Worm (Caenorhabditis elegans) whole organism, L2 larva: ENCODE measurements around the gene T16D1.1.

ENCODE experiments used
- C34F6.9 ChIP-seq: fragments of 150-350 bp; optimal IDR thresholded peaks from 2 replicates; lab custom pipeline; 2014; ENCODE audit warnings: missing biosample characterization, missing genetic modification characterization
- F13H6.1 ChIP-seq: sonication (generic microtip); optimal IDR thresholded peaks from 2 replicates; lab custom pipeline; 2016; ENCODE audit warnings: missing genetic modification characterization, missing compliant biosample characterization
- R02D3.7 ChIP-seq: fragments of 150-350 bp; optimal IDR thresholded peaks from 2 replicates; lab custom pipeline; 2014; ENCODE audit warnings: missing biosample characterization, missing genetic modification characterization
- Y55F3AM.14 ChIP-seq: fragments of 200-800 bp; sonication (Bioruptor generic); optimal IDR thresholded peaks from 2 replicates; lab custom pipeline; 2018; ENCODE audit warnings: mild to moderate bottlenecking, missing genetic modification characterization, missing compliant biosample characterization
- aly-2 ChIP-seq: fragments of 150-350 bp; optimal IDR thresholded peaks from 2 replicates; lab custom pipeline; 2014; ENCODE audit warnings: missing biosample characterization, missing genetic modification characterization
- ama-1 ChIP-seq: fragments of 150-350 bp; optimal IDR thresholded peaks from 2 replicates; lab custom pipeline; 2018; ENCODE audit warnings: inconsistent platforms
- blmp-1 ChIP-seq: sonication (generic microtip); optimal IDR thresholded peaks from 2 replicates; lab custom pipeline; 2017; ENCODE audit warnings: missing genetic modification characterization, mild to moderate bottlenecking, missing compliant biosample characterization, antibody characterized with exemption, moderate library complexity; ENCODE audit not compliant: insufficient read depth
- ceh-16 ChIP-seq: fragments of 150-350 bp; optimal IDR thresholded peaks from 2 replicates; lab custom pipeline; 2014; ENCODE audit warnings: missing biosample characterization, missing genetic modification characterization
- crh-2 ChIP-seq: sonication (generic microtip); optimal IDR thresholded peaks from 2 replicates; lab custom pipeline; 2017; ENCODE audit warnings: missing biosample characterization, missing genetic modification characterization
- dmd-4 ChIP-seq: sonication (generic microtip); optimal IDR thresholded peaks from 2 replicates; lab custom pipeline; 2017; ENCODE audit warnings: missing biosample characterization, missing genetic modification characterization
- egl-27 ChIP-seq: sonication (generic microtip); optimal IDR thresholded peaks from 3 replicates; lab custom pipeline; 2017; ENCODE audit warnings: missing biosample characterization, missing genetic modification reagents, missing genetic modification characterization
- fos-1 ChIP-seq: fragments of 150-350 bp; optimal IDR thresholded peaks from 2 replicates; lab custom pipeline; 2014; ENCODE audit warnings: missing biosample characterization, missing genetic modification characterization
- gmeb-1 ChIP-seq: fragments of 150-350 bp; optimal IDR thresholded peaks from 2 replicates; lab custom pipeline; 2014; ENCODE audit warnings: missing biosample characterization, missing genetic modification characterization
- lin-11 ChIP-seq: fragments of 150-350 bp; sonication (generic microtip); optimal IDR thresholded peaks from 2 replicates; lab custom pipeline; 2014; ENCODE audit warnings: missing biosample characterization, missing genetic modification characterization, inconsistent platforms, mixed read lengths
- lin-13 ChIP-seq: fragments of 150-350 bp; optimal IDR thresholded peaks from 2 replicates; lab custom pipeline; 2014; ENCODE audit warnings: missing biosample characterization, missing genetic modification reagents, missing genetic modification characterization
- lin-39 ChIP-seq: fragments of 150-350 bp; optimal IDR thresholded peaks from 2 replicates; lab custom pipeline; 2014; ENCODE audit warnings: missing biosample characterization, missing genetic modification reagents, missing genetic modification characterization
- lsy-2 ChIP-seq, 2 experiments: fragments of 150-350 bp in 1 of 2; sonication (generic microtip) in 1 of 2; optimal IDR thresholded peaks; 2 replicates each; lab custom pipeline; 2014 to 2017; ENCODE audit warnings: missing biosample characterization in 2 of 2, missing genetic modification characterization in 2 of 2
- mab-5 ChIP-seq: fragments of 150-350 bp; optimal IDR thresholded peaks from 2 replicates; lab custom pipeline; 2014; ENCODE audit warnings: missing biosample characterization, missing genetic modification characterization
- mbf-1 ChIP-seq: sonication (generic microtip); optimal IDR thresholded peaks from 2 replicates; lab custom pipeline; 2017; ENCODE audit warnings: missing biosample characterization, missing genetic modification characterization
- nhr-10 ChIP-seq: sonication (generic microtip); optimal IDR thresholded peaks from 2 replicates; lab custom pipeline; 2017; ENCODE audit warnings: missing biosample characterization, missing genetic modification characterization
- nhr-12 ChIP-seq: fragments of 150-350 bp; optimal IDR thresholded peaks from 2 replicates; lab custom pipeline; 2014; ENCODE audit warnings: missing biosample characterization, missing genetic modification characterization
- nhr-129 ChIP-seq: fragments of 150-350 bp; optimal IDR thresholded peaks from 2 replicates; lab custom pipeline; 2014; ENCODE audit warnings: missing biosample characterization, missing genetic modification characterization
- nhr-21 ChIP-seq: fragments of 150-350 bp; optimal IDR thresholded peaks from 2 replicates; lab custom pipeline; 2014; ENCODE audit warnings: missing biosample characterization, missing genetic modification characterization
- nhr-23 ChIP-seq: fragments of 150-350 bp; optimal IDR thresholded peaks from 2 replicates; lab custom pipeline; 2014; ENCODE audit warnings: missing biosample characterization, missing genetic modification reagents, missing genetic modification characterization
- nhr-237 ChIP-seq: fragments of 150-350 bp; optimal IDR thresholded peaks from 2 replicates; lab custom pipeline; 2014; ENCODE audit warnings: missing biosample characterization, missing genetic modification characterization
- nhr-6 ChIP-seq: fragments of 150-350 bp; optimal IDR thresholded peaks from 2 replicates; lab custom pipeline; 2014; ENCODE audit warnings: missing biosample characterization, missing genetic modification characterization
- nhr-77 ChIP-seq: fragments of 150-350 bp; optimal IDR thresholded peaks from 2 replicates; lab custom pipeline; 2014; ENCODE audit warnings: missing biosample characterization, missing genetic modification characterization
- skn-1 ChIP-seq: sonication (generic microtip); optimal IDR thresholded peaks from 2 replicates; lab custom pipeline; 2017; ENCODE audit warnings: missing biosample characterization, missing genetic modification characterization
- sma-9 ChIP-seq, 2 experiments: fragments of 150-350 bp in 1 of 2; sonication (generic microtip) in 1 of 2; optimal IDR thresholded peaks; 2 replicates each; lab custom pipeline; 2014 to 2016; ENCODE audit warnings: missing genetic modification characterization in 2 of 2, mild to moderate bottlenecking in 1 of 2, missing biosample characterization in 1 of 2, missing compliant biosample characterization in 1 of 2, missing genetic modification reagents in 1 of 2, moderate library complexity in 1 of 2
- snpc-4 ChIP-seq: fragments of 150-350 bp; optimal IDR thresholded peaks from 2 replicates; lab custom pipeline; 2014; ENCODE audit warnings: missing biosample characterization, missing genetic modification characterization
- unc-55 ChIP-seq: fragments of 150-350 bp; sonication (generic microtip); optimal IDR thresholded peaks from 3 replicates; lab custom pipeline; 2014; ENCODE audit warnings: missing biosample characterization, missing genetic modification reagents, missing genetic modification characterization
- unc-62 ChIP-seq: fragments of 150-350 bp; optimal IDR thresholded peaks from 2 replicates; lab custom pipeline; 2014; ENCODE audit warnings: missing biosample characterization, missing genetic modification reagents, missing genetic modification characterization
- zag-1 ChIP-seq: fragments of 150-350 bp; optimal IDR thresholded peaks from 2 replicates; lab custom pipeline; 2014; ENCODE audit warnings: missing biosample characterization, missing genetic modification characterization
- ztf-1 ChIP-seq: fragments of 200-800 bp; sonication (Bioruptor generic); conservative IDR thresholded peaks from 2 replicates; pipeline ENCODE4 v1.3.6; 2022; ENCODE audit warnings: missing genetic modification characterization, missing compliant biosample characterization
- ztf-11 ChIP-seq: sonication (generic microtip); optimal IDR thresholded peaks from 2 replicates; lab custom pipeline; 2017; ENCODE audit warnings: missing biosample characterization, missing genetic modification characterization
- ztf-4 ChIP-seq: fragments of 150-350 bp; optimal IDR thresholded peaks from 2 replicates; lab custom pipeline; 2014; ENCODE audit warnings: missing biosample characterization, missing genetic modification characterization

Gene T16D1.1

DNA sequence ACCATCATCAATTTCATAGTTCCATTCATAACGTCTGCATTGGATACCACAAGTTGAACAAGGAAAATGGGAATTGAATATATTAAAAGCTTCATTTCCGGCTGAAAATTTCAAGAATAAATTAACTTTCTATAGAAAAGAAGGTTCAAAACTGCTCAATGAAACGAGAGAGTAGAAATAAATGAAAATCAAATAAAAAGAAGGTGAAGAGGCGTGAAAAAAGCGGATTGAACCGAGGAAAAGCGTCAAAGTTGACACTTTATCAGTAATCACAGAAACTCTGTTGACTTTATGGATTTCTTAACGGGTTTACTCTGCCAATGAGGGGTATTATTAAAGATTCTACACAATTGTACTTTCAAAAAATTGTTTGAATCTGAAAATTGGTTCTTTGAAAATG is 3.1 kb downstream of the T16D1.1 start, which contains the start of gene pho-4:
TSS of gene pho-4 (minus strand) at position 101 of the 400 bp plus-strand sequence.
- no peak for TF ChIP-seq nhr-21 (tag; lab: Kevin White, UChicago)
- TF ChIP-seq skn-1 (tag; lab: Kevin White, UChicago): no peak
- no peak for TF ChIP-seq zag-1 (tag; lab: Kevin White, UChicago)
- TF ChIP-seq crh-2 (tag; lab: Kevin White, UChicago): no peak
- TF ChIP-seq ztf-4 (tag; lab: Kevin White, UChicago): no peak
- TF ChIP-seq Y55F3AM.14 (GFP tag; lab: Kevin White, UChicago): no peak
- TF ChIP-seq nhr-6 (tag; lab: Kevin White, UChicago): no peak
- no peak for TF ChIP-seq R02D3.7 (tag; lab: Kevin White, UChicago)
- TF ChIP-seq lin-11 (tag; lab: Kevin White, UChicago): no peak
- no peak for TF ChIP-seq F13H6.1 (tag; lab: Kevin White, UChicago)
- no peak for TF ChIP-seq blmp-1

DNA sequence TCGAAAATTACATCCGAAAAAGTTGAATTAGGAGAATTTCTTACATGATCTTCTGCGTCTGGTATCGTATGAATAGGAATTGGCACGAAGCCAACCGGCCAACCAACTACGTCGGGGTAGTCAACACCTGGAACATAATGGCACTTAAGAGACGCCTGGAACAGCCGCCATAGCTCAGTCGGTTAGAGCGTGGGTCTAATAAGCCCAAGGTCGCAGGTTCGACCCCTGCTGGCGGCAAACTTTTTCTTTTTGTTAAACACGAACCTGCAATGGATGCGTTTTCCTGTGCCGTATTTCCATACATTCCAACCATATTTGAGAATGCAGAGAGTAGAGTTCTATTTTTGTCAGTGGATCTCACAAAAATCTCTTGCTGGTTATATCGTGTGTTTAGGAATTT is 3.8 kb downstream of the T16D1.1 start:
- TF ChIP-seq ztf-1 (no peak), lin-39 (tag; lab: Kevin White, UChicago) (no peak), ceh-16 (tag; lab: Kevin White, UChicago) (no peak), ztf-11 (no peak), egl-27 (no peak), nhr-129 (tag; lab: Kevin White, UChicago) (peak; percentile 47), sma-9 (GFP tag; optimal IDR thresholded peaks at IDR 0.05; lab: Kevin White, UChicago) (peak; percentile 22), sma-9 (tag; optimal IDR thresholded peaks at IDR 0.05; lab: Kevin White, UChicago) (no peak), gmeb-1 (tag; lab: Kevin White, UChicago) (peak; percentile 24), unc-55 (no peak), dmd-4 (tag; lab: Kevin White, UChicago) (no peak), aly-2 (no peak)
- TF ChIP-seq, all 48 proteins: peak for 3

DNA sequence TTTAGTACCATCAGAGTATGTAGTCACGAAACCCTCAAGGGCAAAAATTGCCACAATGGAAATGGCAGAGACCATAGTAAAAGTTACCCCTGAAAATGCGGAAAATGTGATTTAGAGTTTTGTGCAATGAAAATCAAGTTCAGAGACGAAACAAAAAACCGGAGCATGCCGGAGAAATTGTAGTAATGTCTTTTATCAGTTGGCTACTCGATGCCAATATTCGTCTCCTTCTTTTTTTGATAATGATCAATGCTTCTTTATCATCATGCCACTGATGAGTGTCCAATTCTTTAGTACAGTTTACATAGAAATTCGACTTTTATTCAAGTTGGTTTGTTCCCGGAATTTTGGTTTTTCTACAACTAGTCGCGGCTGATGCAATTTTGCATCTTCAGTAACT is 5.7 kb downstream of the T16D1.1 start, which contains the start of gene pho-1:
TSS of gene pho-1 (minus strand) at position 89 of the 400 bp plus-strand sequence.
- peak; percentile 82 for TF ChIP-seq fos-1
- TF ChIP-seq ceh-16 (tag; lab: Kevin White, UChicago): no peak

DNA sequence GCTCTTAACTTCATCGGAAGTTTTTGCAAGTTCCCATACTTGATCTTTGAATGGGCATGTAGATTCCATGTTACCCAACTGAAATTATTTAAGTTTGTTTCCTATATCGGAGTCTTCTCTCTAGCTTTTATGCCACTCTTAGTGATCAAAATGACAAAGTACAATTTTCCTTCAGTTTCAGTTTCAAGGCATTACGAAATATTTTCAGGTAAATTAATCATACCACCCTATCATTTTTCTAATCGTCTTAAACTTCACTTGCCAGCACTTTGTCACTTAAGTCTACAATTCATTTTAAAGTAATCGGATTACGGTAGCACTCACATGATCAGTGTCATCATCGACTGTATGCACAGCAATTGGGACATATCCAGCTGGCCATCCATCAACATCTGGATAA is 6.7 kb downstream of the T16D1.1 start:
- TF ChIP-seq nhr-21 (tag; lab: Kevin White, UChicago) (no peak), aly-2 (no peak), ztf-11 (no peak), F13H6.1 (tag; lab: Kevin White, UChicago) (no peak), nhr-237 (tag; lab: Kevin White, UChicago) (no peak), lsy-2 (tag; optimal IDR thresholded peaks at IDR 0.05; lab: Kevin White, UChicago) (no peak), mbf-1 (tag; lab: Kevin White, UChicago) (no peak), blmp-1 (no peak), nhr-77 (tag; lab: Kevin White, UChicago) (no peak), sma-9 (GFP tag; optimal IDR thresholded peaks at IDR 0.05; lab: Kevin White, UChicago) (no peak), sma-9 (tag; optimal IDR thresholded peaks at IDR 0.05; lab: Kevin White, UChicago) (no peak), mab-5 (tag; lab: Kevin White, UChicago) (no peak), Y55F3AM.14 (GFP tag; lab: Kevin White, UChicago) (no peak), nhr-10 (tag; lab: Kevin White, UChicago) (no peak), egl-27 (no peak), crh-2 (tag; lab: Kevin White, UChicago) (no peak)

DNA sequence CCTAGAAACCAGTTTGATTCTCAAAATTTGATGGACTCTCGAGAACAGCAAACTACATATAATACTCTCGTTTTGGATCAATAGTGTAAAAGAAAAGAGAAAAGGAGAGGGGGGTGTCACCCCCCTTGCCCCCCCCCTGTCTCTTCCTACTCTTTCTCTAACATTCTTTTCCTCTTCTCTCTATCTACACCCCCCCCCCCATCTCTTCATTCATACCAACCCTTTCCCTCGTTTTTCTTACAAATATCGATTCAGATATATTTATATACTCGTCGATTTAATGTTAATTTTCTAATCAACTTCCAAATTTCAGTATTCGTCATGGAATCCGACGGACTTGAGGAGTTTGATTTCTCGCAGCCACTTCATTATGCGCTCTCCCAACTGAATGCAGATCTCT is 10.3 kb downstream of the T16D1.1 start, which contains the start of gene EGAP2.1:
TSS of gene EGAP2.1 (plus strand) at position 301 of the 400 bp plus-strand sequence.
- no peak for TF ChIP-seq lsy-2 (tag; optimal IDR thresholded peaks at IDR 0.05; lab: Kevin White, UChicago)
- TF ChIP-seq unc-62 (GFP tag; lab: Kevin White, UChicago): no peak
- TF ChIP-seq ceh-16 (tag; lab: Kevin White, UChicago): no peak
- TF ChIP-seq C34F6.9: no peak
- TF ChIP-seq ztf-11: no peak
- TF ChIP-seq snpc-4: no peak
- TF ChIP-seq crh-2 (tag; lab: Kevin White, UChicago): no peak
- TF ChIP-seq nhr-23 (tag; lab: Kevin White, UChicago): no peak
- no peak for TF ChIP-seq ama-1 (lab: Kevin White, UChicago)
- no peak for TF ChIP-seq nhr-12
- no peak for TF ChIP-seq lin-13
